Worm (Caenorhabditis elegans) whole organism, L4 larva: ENCODE results near the gene atg-2.
A peak's percentile ranks its signal among the peaks of the same experiment; 100 is the strongest.

Source experiments
- F49E8.2 ChIP-seq: sonication (generic microtip); optimal IDR thresholded peaks from 2 replicates; lab custom pipeline; 2016; ENCODE audit warnings: missing compliant biosample characterization, mild to moderate bottlenecking, missing genetic modification characterization, borderline replicate concordance
- T20F7.1 ChIP-seq: fragments of 200-800 bp; sonication (Bioruptor generic); optimal IDR thresholded peaks from 2 replicates; lab custom pipeline; 2018; ENCODE audit warnings: mild to moderate bottlenecking, missing genetic modification characterization, missing compliant biosample characterization
- T26A8.4 ChIP-seq: fragments of 200-800 bp; sonication (Bioruptor generic); IDR thresholded peaks from 2 replicates; pipeline ENCODE4 v1.3.6; 2022; ENCODE audit warnings: missing genetic modification characterization, missing compliant biosample characterization
- ZK337.2 ChIP-seq: fragments of 200-800 bp; sonication (Bioruptor generic); IDR thresholded peaks from 2 replicates; pipeline ENCODE4 v1.3.6; 2022; ENCODE audit warnings: missing genetic modification reagents, missing genetic modification characterization, missing compliant biosample characterization
- aha-1 ChIP-seq: fragments of 150-350 bp; peaks from one replicate; lab custom pipeline; 2014; ENCODE audit warnings: missing biosample characterization, missing genetic modification characterization
- ama-1 ChIP-seq: fragments of 150-350 bp; optimal IDR thresholded peaks from 2 replicates; lab custom pipeline; 2014; ENCODE audit warnings: inconsistent platforms, mixed read lengths
- ceh-20 ChIP-seq: fragments of 200-800 bp; sonication (Bioruptor generic); IDR thresholded peaks from 2 replicates; pipeline ENCODE4 v1.3.6; 2022; ENCODE audit warnings: missing genetic modification reagents, missing genetic modification characterization, missing compliant biosample characterization
- ces-1 ChIP-seq: fragments of 150-350 bp; sonication (generic microtip); optimal IDR thresholded peaks from 4 replicates; lab custom pipeline; 2014; ENCODE audit warnings: missing biosample characterization, missing genetic modification reagents, missing genetic modification characterization
- daf-16 ChIP-seq, 3 experiments: sonication (generic microtip); optimal IDR thresholded peaks; 2 replicates each; lab custom pipeline; 2016 to 2017; ENCODE audit warnings: missing genetic modification characterization in 3 of 3, missing genetic modification reagents in 3 of 3, mild to moderate bottlenecking in 2 of 3, missing compliant biosample characterization in 2 of 3, missing biosample characterization in 1 of 3, moderate library complexity in 1 of 3
- daf-8 ChIP-seq: fragments of 200-800 bp; sonication (Bioruptor generic); IDR thresholded peaks from 2 replicates; pipeline ENCODE4 v1.3.6; 2022; ENCODE audit warnings: missing genetic modification characterization, missing compliant biosample characterization
- dmd-6 ChIP-seq: fragments of 200-800 bp; sonication (Bioruptor generic); IDR thresholded peaks from 2 replicates; pipeline ENCODE4 v1.3.6; 2022; ENCODE audit warnings: missing genetic modification reagents, missing genetic modification characterization, missing compliant biosample characterization
- dpl-1 ChIP-seq: fragments of 150-350 bp; optimal IDR thresholded peaks from 2 replicates; lab custom pipeline; 2014; ENCODE audit warnings: missing biosample characterization, missing genetic modification reagents, missing genetic modification characterization
- duxl-1 ChIP-seq: sonication (generic microtip); optimal IDR thresholded peaks from 2 replicates; lab custom pipeline; 2016; ENCODE audit warnings: mild to moderate bottlenecking, missing genetic modification characterization, moderate library complexity, missing compliant biosample characterization; ENCODE audit not compliant: poor library complexity
- fkh-10 ChIP-seq: fragments of 150-350 bp; optimal IDR thresholded peaks from 2 replicates; lab custom pipeline; 2014; ENCODE audit warnings: missing biosample characterization, missing genetic modification reagents, missing genetic modification characterization
- hlh-11 ChIP-seq: fragments of 200-800 bp; sonication (Bioruptor generic); optimal IDR thresholded peaks from 2 replicates; lab custom pipeline; 2018; ENCODE audit warnings: mild to moderate bottlenecking, missing genetic modification characterization, missing compliant biosample characterization
- hlh-30 ChIP-seq: sonication (generic microtip); optimal IDR thresholded peaks from 2 replicates; lab custom pipeline; 2017; ENCODE audit warnings: antibody characterized with exemption, mild to moderate bottlenecking, missing genetic modification characterization, missing compliant biosample characterization; ENCODE audit not compliant: insufficient read depth
- hmg-1.1 ChIP-seq: fragments of 200-800 bp; sonication (Bioruptor generic); IDR thresholded peaks from 2 replicates; pipeline ENCODE4 v1.3.6; 2022; ENCODE audit warnings: missing genetic modification reagents, missing genetic modification characterization, missing compliant biosample characterization
- lin-1 ChIP-seq: fragments of 200-800 bp; sonication (Bioruptor generic); IDR thresholded peaks from 2 replicates; pipeline ENCODE4 v1.3.6; 2022; ENCODE audit warnings: missing genetic modification reagents, missing genetic modification characterization, missing compliant biosample characterization
- lin-15B ChIP-seq: fragments of 150-350 bp; sonication (generic microtip); optimal IDR thresholded peaks from 3 replicates; lab custom pipeline; 2014; ENCODE audit warnings: missing biosample characterization, missing genetic modification characterization
- lin-29 ChIP-seq: fragments of 200-800 bp; sonication (Bioruptor generic); IDR thresholded peaks from 2 replicates; pipeline ENCODE4 v1.3.6; 2022; ENCODE audit warnings: missing genetic modification reagents, missing genetic modification characterization, missing compliant biosample characterization
- lin-38 ChIP-seq: fragments of 200-800 bp; sonication (Bioruptor generic); IDR thresholded peaks from 2 replicates; pipeline ENCODE4 v1.3.6; 2022; ENCODE audit warnings: missing genetic modification reagents, missing genetic modification characterization, missing compliant biosample characterization
- lsy-2 ChIP-seq, 2 experiments: fragments of 150-350 bp in 1 of 2; sonication (generic microtip) in 1 of 2; optimal IDR thresholded peaks; 2 replicates each; lab custom pipeline; 2014 to 2017; ENCODE audit warnings: missing biosample characterization in 2 of 2, missing genetic modification characterization in 2 of 2
- mdl-1 ChIP-seq, 2 experiments: fragments of 150-350 bp in 1 of 2; sonication (generic microtip) in 1 of 2; optimal IDR thresholded peaks; 2 replicates each; lab custom pipeline; 2014 to 2017; ENCODE audit warnings: missing biosample characterization in 2 of 2, missing genetic modification characterization in 2 of 2
- mep-1 ChIP-seq: fragments of 150-350 bp; sonication (generic microtip); optimal IDR thresholded peaks from 3 replicates; lab custom pipeline; 2014; ENCODE audit warnings: missing biosample characterization, missing genetic modification characterization
- nhr-10 ChIP-seq: fragments of 150-350 bp; optimal IDR thresholded peaks from 2 replicates; lab custom pipeline; 2014; ENCODE audit warnings: missing biosample characterization, missing genetic modification characterization
- nhr-11 ChIP-seq: fragments of 150-350 bp; optimal IDR thresholded peaks from 2 replicates; lab custom pipeline; 2014; ENCODE audit warnings: missing biosample characterization, missing genetic modification characterization
- nhr-25 ChIP-seq: sonication (generic microtip); optimal IDR thresholded peaks from 2 replicates; lab custom pipeline; 2017; ENCODE audit warnings: missing genetic modification characterization, mild to moderate bottlenecking, missing compliant biosample characterization, antibody characterized with exemption, moderate library complexity, borderline replicate concordance; ENCODE audit not compliant: insufficient read depth
- nhr-48 ChIP-seq: sonication (generic microtip); optimal IDR thresholded peaks from 2 replicates; lab custom pipeline; 2016; ENCODE audit warnings: mild to moderate bottlenecking, missing genetic modification characterization, missing compliant biosample characterization
- nhr-76 ChIP-seq: fragments of 150-350 bp; optimal IDR thresholded peaks from 2 replicates; lab custom pipeline; 2014; ENCODE audit warnings: missing biosample characterization, missing genetic modification characterization
- nhr-77 ChIP-seq: fragments of 150-350 bp; optimal IDR thresholded peaks from 2 replicates; lab custom pipeline; 2014; ENCODE audit warnings: missing biosample characterization, missing genetic modification characterization
- php-3 ChIP-seq: fragments of 200-800 bp; sonication (Bioruptor generic); IDR thresholded peaks from 2 replicates; pipeline ENCODE4 v1.3.6; 2022; ENCODE audit warnings: missing genetic modification reagents, missing genetic modification characterization, missing compliant biosample characterization
- sdz-12 ChIP-seq: fragments of 200-800 bp; sonication (Bioruptor generic); optimal IDR thresholded peaks from 2 replicates; lab custom pipeline; 2018; ENCODE audit warnings: mild to moderate bottlenecking, missing genetic modification characterization, missing compliant biosample characterization
- snpc-1.2 ChIP-seq: fragments of 200-800 bp; sonication (Bioruptor generic); IDR thresholded peaks from 2 replicates; pipeline ENCODE4 v1.3.6; 2022; ENCODE audit warnings: missing genetic modification reagents, missing genetic modification characterization, missing compliant biosample characterization
- snpc-4 ChIP-seq: fragments of 150-350 bp; optimal IDR thresholded peaks from 2 replicates; lab custom pipeline; 2014; ENCODE audit warnings: missing biosample characterization, missing genetic modification characterization
- tag-97 ChIP-seq: fragments of 200-800 bp; sonication (Bioruptor generic); IDR thresholded peaks from 2 replicates; pipeline ENCODE4 v1.3.6; 2022; ENCODE audit warnings: missing genetic modification characterization, missing compliant biosample characterization
- unc-130 ChIP-seq: sonication (generic microtip); optimal IDR thresholded peaks from 2 replicates; lab custom pipeline; 2016; ENCODE audit warnings: missing genetic modification reagents, missing genetic modification characterization, missing compliant biosample characterization
- unc-62 ChIP-seq, 3 experiments: fragments of 150-350 bp in 1 of 3; sonication (generic microtip); optimal IDR thresholded peaks in 2 of 3; peaks in 1 of 3; 1 replicate in 1 of 3; 2 replicates in 2 of 3; lab custom pipeline; 2014 to 2017; ENCODE audit warnings: missing biosample characterization in 3 of 3, missing genetic modification characterization in 3 of 3, missing genetic modification reagents in 3 of 3, missing genotype in 1 of 3
- zip-11 ChIP-seq: fragments of 200-800 bp; sonication (Bioruptor generic); IDR thresholded peaks from 2 replicates; pipeline ENCODE4 v1.3.6; 2022; ENCODE audit warnings: missing genetic modification characterization, missing compliant biosample characterization
- zip-2 ChIP-seq: fragments of 150-350 bp; optimal IDR thresholded peaks from 2 replicates; lab custom pipeline; 2014; ENCODE audit warnings: missing biosample characterization, missing genetic modification characterization
- ztf-11 ChIP-seq: fragments of 150-350 bp; optimal IDR thresholded peaks from 2 replicates; lab custom pipeline; 2014; ENCODE audit warnings: missing biosample characterization, missing genetic modification characterization
- ztf-7 ChIP-seq: fragments of 150-350 bp; optimal IDR thresholded peaks from 2 replicates; lab custom pipeline; 2014; ENCODE audit warnings: missing biosample characterization, missing genetic modification characterization

The atg-2 gene

ce11 chrX:6822552-6822951 is 16.0 kb downstream of the atg-2 start:
- no peak for TF ChIP-seq duxl-1
- peak; percentile 88 for TF ChIP-seq aha-1 (tag; lab: Kevin White, UChicago)
- TF ChIP-seq mep-1 (tag; lab: Kevin White, UChicago) = no peak
- TF ChIP-seq ztf-11 (tag; lab: Kevin White, UChicago) = no peak
- no peak for TF ChIP-seq snpc-1.2 (GFP tag; lab: Robert Waterston, UW)

ce11 chrX:6823218-6823979 is 16.8 kb downstream of the atg-2 start, which contains the start of gene gei-15:
gei-15 (minus strand) TSS chrX:6823268.
- peak; percentile 1 for TF ChIP-seq nhr-11
- no peak for TF ChIP-seq ama-1 (lab: Kevin White, UChicago)
- peak; percentile 55 for TF ChIP-seq hlh-11 (tag; lab: Kevin White, UChicago)
- peak; percentile 63 for TF ChIP-seq aha-1 (tag; lab: Kevin White, UChicago)

ce11 chrX:6825840-6826239 is 19.3 kb downstream of the atg-2 start, which contains the start of gene F41B4.1:
F41B4.1 (minus strand) TSS chrX:6825862.
- TF ChIP-seq daf-8 (no peak), T26A8.4 (GFP tag; lab: Robert Waterston, UW) (no peak), zip-11 (GFP tag; lab: Robert Waterston, UW) (no peak), F49E8.2 (tag; lab: Kevin White, UChicago) (no peak), fkh-10 (GFP tag; lab: Kevin White, UChicago) (no peak), ZK337.2 (GFP tag; lab: Robert Waterston, UW) (0 out of 2 replicates have a peak, but pooled peaks have one; percentile 20), ztf-11 (tag; lab: Kevin White, UChicago) (no peak), hlh-11 (tag; lab: Kevin White, UChicago) (peak; percentile 69), lin-29 (GFP tag; lab: Robert Waterston, UW) (no peak), lin-38 (no peak), nhr-77 (tag; lab: Kevin White, UChicago) (no peak), hmg-1.1 (no peak), daf-16 (GFP tag; optimal IDR thresholded peaks at IDR 0.05; lab: Kevin White, UChicago) (peak in 1 of 2 experiments; percentile 82), daf-16 (tag; optimal IDR thresholded peaks at IDR 0.05; lab: Kevin White, UChicago) (no peak), sdz-12 (GFP tag; lab: Kevin White, UChicago) (no peak), hlh-30 (peak; percentile 14), nhr-48 (tag; lab: Kevin White, UChicago) (no peak), lin-15B (tag; lab: Kevin White, UChicago) (no peak), ztf-7 (tag; lab: Kevin White, UChicago) (no peak), ceh-20 (0 out of 2 replicates have a peak, but pooled peaks have one; percentile 54), aha-1 (tag; lab: Kevin White, UChicago) (no peak), dmd-6 (peak; percentile 11; the same call in 1 of the 2 replicates), nhr-10 (tag; lab: Kevin White, UChicago) (no peak), dpl-1 (no peak), unc-130 (GFP tag; lab: Kevin White, UChicago) (no peak), nhr-11 (peak; percentile 55)

ce11 chrX:6835166-6835565 is 28.6 kb downstream of the atg-2 start, which contains the start of gene F41B4.2:
F41B4.2 (minus strand) TSS chrX:6835266.
- peak; percentile 57 for TF ChIP-seq aha-1 (tag; lab: Kevin White, UChicago)
- TF ChIP-seq dmd-6 = no peak

- TF ChIP-seq ZK337.2 (GFP tag; lab: Robert Waterston, UW) = no peak
- TF ChIP-seq F49E8.2 (tag; lab: Kevin White, UChicago) = no peak
- no peak for TF ChIP-seq lsy-2 (tag; optimal IDR thresholded peaks at IDR 0.05; lab: Kevin White, UChicago)
- no peak for TF ChIP-seq tag-97 (GFP tag; lab: Robert Waterston, UW)
- no peak for TF ChIP-seq ces-1
- TF ChIP-seq snpc-4 = no peak
- peak in 1 of 2 experiments; percentile 73 for TF ChIP-seq unc-62 (GFP tag; optimal IDR thresholded peaks at IDR 0.05 in 1 of 2; lab: Kevin White, UChicago)
- TF ChIP-seq unc-62 (tag; optimal IDR thresholded peaks at IDR 0.05; lab: Kevin White, UChicago) = no peak
- TF ChIP-seq lin-1 (GFP tag; lab: Robert Waterston, UW) = no peak
- no peak for TF ChIP-seq T20F7.1 (GFP tag; lab: Kevin White, UChicago)
- no peak for TF ChIP-seq nhr-76 (tag; lab: Kevin White, UChicago)
- no peak for TF ChIP-seq zip-2
- TF ChIP-seq nhr-25 (tag; lab: Kevin White, UChicago) = no peak
- TF ChIP-seq hlh-30 = peak; percentile 69
- peak in 1 of 2 experiments; percentile 31 for TF ChIP-seq mdl-1 (tag; optimal IDR thresholded peaks at IDR 0.05; lab: Kevin White, UChicago)
- no peak for TF ChIP-seq php-3 (GFP tag; lab: Robert Waterston, UW)
Observed at ce11 chrX:6836065-6836527, 29.5 kb downstream of the atg-2 start, which contains the start of gene F41B4.3. F41B4.3 (minus strand) TSS chrX:6836115.
